Fruit fly (Drosophila melanogaster) whole organism, embryonic: ENCODE data around the gene Tsc1.

Experiments
- Adf1 ChIP-seq: fragments of 200-800 bp; sonication (Bioruptor generic); IDR thresholded peaks from 2 replicates; pipeline ENCODE4 v1.3.6; 2022; ENCODE audit warnings: missing biosample characterization, missing genetic modification characterization
- CG10366 ChIP-seq: fragments of 200-800 bp; sonication (Bioruptor generic); IDR thresholded peaks from 2 replicates; pipeline ENCODE4 v1.3.6; 2022; ENCODE audit warnings: missing biosample characterization, missing genetic modification characterization
- CG11247 ChIP-seq: fragments of 200-800 bp; sonication (Bioruptor generic); IDR thresholded peaks from 2 replicates; pipeline ENCODE4 v1.3.6; 2022; ENCODE audit warnings: missing biosample characterization, missing genetic modification characterization
- CG11695 ChIP-seq: fragments of 200-800 bp; sonication (Bioruptor generic); IDR thresholded peaks from 3 replicates; pipeline ENCODE4 v1.3.6; 2022; ENCODE audit warnings: missing biosample characterization, missing genetic modification characterization
- CG12104 ChIP-seq: fragments of 200-800 bp; sonication (Bioruptor generic); optimal IDR thresholded peaks from 3 replicates; lab custom pipeline; 2016; ENCODE audit warnings: missing biosample characterization, missing genetic modification characterization
- CG15696 ChIP-seq: fragments of 200-800 bp; sonication (Bioruptor generic); optimal IDR thresholded peaks from 2 replicates; lab custom pipeline; 2019; ENCODE audit warnings: missing biosample characterization, mild to moderate bottlenecking, missing genetic modification characterization, moderate library complexity
- CG17568 ChIP-seq: fragments of 200-800 bp; sonication (Bioruptor generic); optimal IDR thresholded peaks from 2 replicates; lab custom pipeline; 2018; ENCODE audit warnings: missing biosample characterization, mild to moderate bottlenecking, missing genetic modification characterization, moderate library complexity
- CG2116 ChIP-seq: fragments of 200-800 bp; sonication (Bioruptor generic); optimal IDR thresholded peaks from 3 replicates; lab custom pipeline; 2018; ENCODE audit warnings: missing biosample characterization, mild to moderate bottlenecking, missing genetic modification characterization
- CG2875 ChIP-seq: fragments of 200-800 bp; sonication (Bioruptor generic); optimal IDR thresholded peaks from 2 replicates; lab custom pipeline; 2017; ENCODE audit warnings: missing biosample characterization, mild to moderate bottlenecking, missing genetic modification characterization, missing genetic modification reagents
- CG32772 ChIP-seq: fragments of 200-800 bp; sonication (Bioruptor generic); IDR thresholded peaks from 2 replicates; pipeline ENCODE4 v1.3.6; 2022; ENCODE audit warnings: missing biosample characterization, missing genetic modification characterization
- CG33213 ChIP-seq: fragments of 200-800 bp; sonication (Bioruptor generic); optimal IDR thresholded peaks from 3 replicates; lab custom pipeline; 2016; ENCODE audit warnings: missing biosample characterization, missing genetic modification characterization
- CG34376 ChIP-seq: fragments of 200-800 bp; sonication (Bioruptor generic); optimal IDR thresholded peaks from 2 replicates; lab custom pipeline; 2018; ENCODE audit warnings: missing biosample characterization, mild to moderate bottlenecking, missing genetic modification characterization
- CG4282 ChIP-seq: fragments of 200-800 bp; sonication (Bioruptor generic); optimal IDR thresholded peaks from 2 replicates; lab custom pipeline; 2016; ENCODE audit warnings: missing biosample characterization, missing genetic modification characterization
- CG4404 ChIP-seq: fragments of 200-800 bp; sonication (Bioruptor generic); IDR thresholded peaks from 2 replicates; pipeline ENCODE4 v1.3.6; 2022; ENCODE audit warnings: missing biosample characterization, missing genetic modification characterization
- CG4730 ChIP-seq: fragments of 200-800 bp; sonication (Bioruptor generic); IDR thresholded peaks from 2 replicates; pipeline ENCODE4 v1.3.6; 2022; ENCODE audit warnings: missing biosample characterization, missing genetic modification characterization
- CG6175 ChIP-seq: fragments of 200-800 bp; sonication (Bioruptor generic); IDR thresholded peaks from 3 replicates; pipeline ENCODE4 v1.3.6; 2022; ENCODE audit warnings: missing biosample characterization, missing genetic modification characterization
- CG7372 ChIP-seq: fragments of 200-800 bp; sonication (Bioruptor generic); IDR thresholded peaks from 2 replicates; pipeline ENCODE4 v1.3.6; 2022; ENCODE audit warnings: missing biosample characterization, missing genetic modification characterization
- CG7745 ChIP-seq: fragments of 200-800 bp; sonication (Bioruptor generic); optimal IDR thresholded peaks from 2 replicates; lab custom pipeline; 2018; ENCODE audit warnings: missing biosample characterization, mild to moderate bottlenecking, missing genetic modification characterization, moderate library complexity
- CG8924 ChIP-seq: fragments of 200-800 bp; optimal IDR thresholded peaks from 3 replicates; lab custom pipeline; 2019; ENCODE audit warnings: missing biosample characterization, mild to moderate bottlenecking, missing genetic modification characterization, moderate library complexity
- Dip2 ChIP-seq: fragments of 200-800 bp; sonication (Bioruptor generic); IDR thresholded peaks from 2 replicates; pipeline ENCODE4 v1.3.6; 2022; ENCODE audit warnings: missing biosample characterization, missing genetic modification characterization
- E2f1 ChIP-seq: fragments of 200-800 bp; sonication (Bioruptor generic); IDR thresholded peaks from 2 replicates; pipeline ENCODE4 v1.3.6; 2022; ENCODE audit warnings: missing biosample characterization, missing genetic modification characterization
- Gsc ChIP-seq: fragments of 200-800 bp; sonication (Bioruptor generic); IDR thresholded peaks from 2 replicates; pipeline ENCODE4 v1.3.6; 2022; ENCODE audit warnings: missing biosample characterization, missing genetic modification characterization
- HLHmδ ChIP-seq: fragments of 200-800 bp; sonication (Bioruptor generic); optimal IDR thresholded peaks from 2 replicates; lab custom pipeline; 2018; ENCODE audit warnings: missing biosample characterization, mild to moderate bottlenecking, missing genetic modification characterization, moderate library complexity
- Hmr ChIP-seq: fragments of 200-800 bp; sonication (Bioruptor generic); optimal IDR thresholded peaks from 3 replicates; lab custom pipeline; 2017; ENCODE audit warnings: mild to moderate bottlenecking, missing biosample characterization, missing genetic modification reagents, missing genetic modification characterization
- Hsf ChIP-seq: fragments of 200-800 bp; sonication (Bioruptor generic); optimal IDR thresholded peaks from 3 replicates; lab custom pipeline; 2016; ENCODE audit warnings: missing biosample characterization, missing genetic modification characterization
- NC2α ChIP-seq: fragments of 200-800 bp; sonication (Bioruptor generic); optimal IDR thresholded peaks from 2 replicates; lab custom pipeline; 2016; ENCODE audit warnings: missing biosample characterization, missing genetic modification characterization
- NK7.1 ChIP-seq: fragments of 200-800 bp; sonication (Bioruptor generic); optimal IDR thresholded peaks from 3 replicates; lab custom pipeline; 2016; ENCODE audit warnings: missing biosample characterization, missing genetic modification characterization
- Ssrp ChIP-seq: fragments of 200-800 bp; sonication (Bioruptor generic); optimal IDR thresholded peaks from 2 replicates; lab custom pipeline; 2018; ENCODE audit warnings: missing biosample characterization, mild to moderate bottlenecking, missing genetic modification characterization, moderate library complexity
- aop ChIP-seq: fragments of 200-800 bp; sonication (Bioruptor generic); IDR thresholded peaks from 2 replicates; pipeline ENCODE4 v1.3.6; 2022; ENCODE audit warnings: missing biosample characterization, missing genetic modification characterization
- ara ChIP-seq: fragments of 200-800 bp; sonication (Bioruptor generic); IDR thresholded peaks from 2 replicates; pipeline ENCODE4 v1.3.6; 2022; ENCODE audit warnings: missing biosample characterization, missing genetic modification characterization
- chn ChIP-seq: fragments of 200-800 bp; sonication (Bioruptor generic); optimal IDR thresholded peaks from 2 replicates; lab custom pipeline; 2016; ENCODE audit warnings: missing biosample characterization, missing genetic modification characterization
- crol ChIP-seq: fragments of 200-800 bp; sonication (Bioruptor generic); IDR thresholded peaks from 2 replicates; pipeline ENCODE4 v1.3.6; 2022; ENCODE audit warnings: missing biosample characterization, missing genetic modification characterization
- gt ChIP-seq: fragments of 200-800 bp; sonication (Bioruptor generic); IDR thresholded peaks from 2 replicates; pipeline ENCODE4 v1.3.6; 2022; ENCODE audit warnings: missing biosample characterization, missing genetic modification characterization
- hbn ChIP-seq: fragments of 200-800 bp; sonication (Bioruptor generic); IDR thresholded peaks from 2 replicates; pipeline ENCODE4 v1.3.6; 2022; ENCODE audit warnings: missing biosample characterization, missing genetic modification characterization; ENCODE audit not compliant: partially characterized antibody
- hkb ChIP-seq, 2 experiments: fragments of 200-800 bp in 1 of 2; fragments of >200 bp in 1 of 2; sonication (Bioruptor generic) in 1 of 2; IDR thresholded peaks in 1 of 2; optimal IDR thresholded peaks in 1 of 2; 2 replicates each; pipeline versions ENCODE4 v1.3.6 to Lab custom; 2017 to 2022; ENCODE audit warnings: missing biosample characterization in 1 of 2, missing genetic modification characterization in 1 of 2
- knrl ChIP-seq: fragments of 200-800 bp; sonication (Bioruptor generic); IDR thresholded peaks from 3 replicates; pipeline ENCODE4 v1.3.6; 2022; ENCODE audit warnings: missing biosample characterization, missing genetic modification characterization; ENCODE audit not compliant: partially characterized antibody
- luna ChIP-seq: fragments of 200-800 bp; sonication (Bioruptor generic); optimal IDR thresholded peaks from 2 replicates; lab custom pipeline; 2016; ENCODE audit warnings: missing biosample characterization, missing genetic modification characterization
- psq ChIP-seq: fragments of 200-800 bp; sonication (Bioruptor generic); optimal IDR thresholded peaks from 2 replicates; lab custom pipeline; 2017; ENCODE audit warnings: missing biosample characterization, missing genetic modification characterization
- salm ChIP-seq: fragments of 200-800 bp; sonication (Bioruptor generic); optimal IDR thresholded peaks from 2 replicates; lab custom pipeline; 2018; ENCODE audit warnings: missing biosample characterization, mild to moderate bottlenecking, missing genetic modification characterization
- schlank ChIP-seq: fragments of 200-800 bp; sonication (Bioruptor generic); optimal IDR thresholded peaks from 2 replicates; lab custom pipeline; 2018; ENCODE audit warnings: missing biosample characterization, mild to moderate bottlenecking, missing genetic modification characterization
- sens ChIP-seq: fragments of 200-800 bp; sonication (Bioruptor generic); peaks from one replicate; lab custom pipeline; 2016; ENCODE audit warnings: missing biosample characterization, missing genetic modification characterization
- slbo ChIP-seq: fragments of 200-800 bp; sonication (Bioruptor generic); IDR thresholded peaks from 2 replicates; pipeline ENCODE4 v1.3.6; 2022; ENCODE audit warnings: missing biosample characterization, missing genetic modification characterization
- sob ChIP-seq: fragments of 200-800 bp; sonication (Bioruptor generic); IDR thresholded peaks from 2 replicates; pipeline ENCODE4 v1.3.6; 2022; ENCODE audit warnings: missing biosample characterization, missing genetic modification characterization
- sqz ChIP-seq: fragments of 200-800 bp; sonication (Bioruptor generic); optimal IDR thresholded peaks from 3 replicates; lab custom pipeline; 2018; ENCODE audit warnings: missing biosample characterization, mild to moderate bottlenecking, missing genetic modification characterization
- stwl ChIP-seq: fragments of 200-800 bp; sonication (Bioruptor generic); optimal IDR thresholded peaks from 3 replicates; lab custom pipeline; 2018; ENCODE audit warnings: missing biosample characterization, mild to moderate bottlenecking, missing genetic modification characterization, moderate library complexity
- tgo ChIP-seq: fragments of 200-800 bp; sonication (Bioruptor generic); IDR thresholded peaks from 3 replicates; pipeline ENCODE4 v1.3.6; 2022; ENCODE audit warnings: missing biosample characterization, missing genetic modification characterization
- tna ChIP-seq: fragments of 200-800 bp; sonication (Bioruptor generic); IDR thresholded peaks from 2 replicates; pipeline ENCODE4 v1.3.6; 2022; ENCODE audit warnings: missing biosample characterization, missing genetic modification characterization; ENCODE audit not compliant: partially characterized antibody
- vfl ChIP-seq: fragments of 200-800 bp; sonication (Bioruptor generic); optimal IDR thresholded peaks from 2 replicates; lab custom pipeline; 2016; ENCODE audit warnings: missing biosample characterization, missing genetic modification characterization
- wor ChIP-seq: fragments of 200-800 bp; sonication (Bioruptor generic); IDR thresholded peaks from 2 replicates; pipeline ENCODE4 v1.3.6; 2022; ENCODE audit warnings: missing biosample characterization, missing genetic modification characterization

Tsc1 gene

DNA sequence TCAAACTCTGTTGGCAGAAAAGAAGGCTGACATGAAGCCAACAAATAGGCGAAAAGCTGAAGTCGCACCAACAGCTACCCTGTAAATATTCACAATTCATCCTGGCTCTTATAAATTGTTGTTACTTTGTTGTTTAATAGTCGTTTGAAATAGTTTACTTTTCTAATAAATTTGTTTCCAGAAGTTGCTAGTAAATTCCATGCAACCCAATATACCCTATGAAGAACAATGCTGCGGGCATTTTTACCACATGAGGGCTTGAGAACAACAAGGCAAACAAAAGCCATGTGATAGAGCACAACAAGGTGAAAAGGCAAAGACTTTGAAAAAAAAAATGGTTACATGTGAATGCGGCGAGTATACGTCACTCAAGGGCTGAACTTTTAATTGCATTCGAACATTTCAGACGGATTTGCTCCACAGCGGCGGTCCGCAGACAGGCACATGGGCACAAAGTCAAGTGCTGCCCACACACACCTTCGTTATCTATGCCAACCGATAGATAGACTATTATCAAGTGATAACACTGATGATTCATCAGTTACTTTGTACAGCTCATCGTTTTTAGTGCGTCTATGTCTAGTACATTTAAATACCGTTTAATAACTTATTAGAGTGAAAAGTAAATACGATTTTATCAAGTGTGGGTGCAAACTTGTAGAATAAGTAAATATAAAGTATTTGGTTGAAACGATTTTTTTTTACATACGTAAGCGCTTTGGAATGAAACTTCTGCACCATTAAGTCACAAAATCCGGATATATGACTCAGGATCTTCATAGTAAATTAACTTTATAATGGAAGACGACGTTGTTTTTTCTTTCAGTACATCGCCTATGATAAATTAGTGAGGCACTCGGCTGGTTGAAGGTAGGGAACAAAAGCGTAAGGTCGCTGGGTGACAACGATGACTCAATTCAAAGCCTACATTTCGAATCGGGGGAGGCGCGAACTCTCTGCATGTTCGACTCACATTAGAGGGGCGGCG is 30.8 kb upstream of the Tsc1 start (continued):
- TF ChIP-seq sob (GFP tag; lab: Robert Waterston, UW) (peak; percentile 91), CG4404 (GFP tag; lab: Robert Waterston, UW) (peak; percentile 57), gt (GFP tag; lab: Robert Waterston, UW) (0 out of 2 replicates have a peak, but pooled peaks have one; percentile 17), hbn (no peak), CG6175 (GFP tag; lab: Robert Waterston, UW) (peak; percentile 58; the same call in 1 of the 3 replicates), hkb (optimal IDR thresholded peaks at IDR 0.05; lab: Kevin White, UChicago) (no peak), hkb (GFP tag; IDR thresholded peaks at IDR 0.05; lab: Robert Waterston, UW) (peak; percentile 86), NC2α (peak; percentile 55), sens (GFP tag; lab: Kevin White, UChicago) (peak; percentile 96), CG34376 (GFP tag; lab: Kevin White, UChicago) (no peak), CG7372 (GFP tag; lab: Robert Waterston, UW) (peak; percentile 78), aop (GFP tag; lab: Robert Waterston, UW) (peak; percentile 57; the same call in 1 of the 2 replicates), knrl (no peak), schlank (tag; lab: Kevin White, UChicago) (peak; percentile 41), CG7745 (tag; lab: Kevin White, UChicago) (no peak), Gsc (GFP tag; lab: Robert Waterston, UW) (peak; percentile 43; the same call in 1 of the 2 replicates), sqz (GFP tag; lab: Kevin White, UChicago) (no peak), CG4282 (GFP tag; lab: Kevin White, UChicago) (peak; percentile 62), CG11695 (GFP tag; lab: Robert Waterston, UW) (peak; percentile 82), stwl (tag; lab: Kevin White, UChicago) (no peak), CG32772 (peak; percentile 82), tna (GFP tag; lab: Robert Waterston, UW) (no peak), Dip2 (GFP tag; lab: Robert Waterston, UW) (no peak), Adf1 (GFP tag; lab: Robert Waterston, UW) (peak; percentile 32; the same call in 1 of the 2 replicates), CG12104 (peak; percentile 56), HLHmδ (GFP tag; lab: Kevin White, UChicago) (no peak), chn (GFP tag; lab: Kevin White, UChicago) (peak; percentile 84), CG4730 (peak; percentile 73), ara (GFP tag; lab: Robert Waterston, UW) (peak; percentile 76; the same call in 1 of the 2 replicates), CG2116 (peak; percentile 35)

DNA sequence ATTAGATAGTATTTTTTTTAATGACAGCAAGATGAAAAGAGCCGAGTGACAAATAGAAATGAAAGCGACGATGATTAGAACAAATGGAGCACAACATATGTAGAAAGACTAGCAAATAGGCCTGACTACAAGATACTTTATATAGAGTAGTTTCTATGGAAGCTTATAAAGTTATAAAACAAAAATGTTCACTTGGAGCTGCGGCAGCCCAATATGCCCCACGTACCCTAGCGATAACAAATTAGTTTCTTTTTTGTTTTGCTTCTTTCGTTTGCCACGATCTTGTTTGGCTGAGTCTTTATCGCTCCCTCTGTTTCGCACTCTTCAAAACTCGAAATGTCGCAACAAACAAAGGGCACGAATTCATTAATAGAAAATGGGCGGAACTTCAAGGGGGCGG is 29.4 kb upstream of the Tsc1 start:
- TF ChIP-seq CG2875 (GFP tag; lab: Kevin White, UChicago) (no peak), psq (GFP tag; lab: Kevin White, UChicago) (peak; percentile 59), tgo (peak; percentile 20; the same call in 1 of the 3 replicates), CG8924 (tag; lab: Kevin White, UChicago) (no peak), CG17568 (no peak), Hsf (GFP tag; lab: Kevin White, UChicago) (peak; percentile 2), salm (tag; lab: Kevin White, UChicago) (no peak), Hmr (GFP tag; lab: Kevin White, UChicago) (peak; percentile 35), CG15696 (tag; lab: Kevin White, UChicago) (no peak), luna (GFP tag; lab: Kevin White, UChicago) (no peak), Ssrp (no peak), vfl (GFP tag; lab: Kevin White, UChicago) (no peak), CG11247 (GFP tag; lab: Robert Waterston, UW) (no peak), CG33213 (GFP tag; lab: Kevin White, UChicago) (no peak), crol (GFP tag; lab: Robert Waterston, UW) (0 out of 2 replicates have a peak, but pooled peaks have one; percentile 12), CG10366 (peak; percentile 11; the same call in 1 of the 2 replicates), slbo (GFP tag; lab: Robert Waterston, UW) (peak; percentile 71), E2f1 (GFP tag; lab: Robert Waterston, UW) (0 out of 2 replicates have a peak, but pooled peaks have one; percentile 16), wor (GFP tag; lab: Robert Waterston, UW) (no peak), NK7.1 (GFP tag; lab: Kevin White, UChicago) (no peak)
